Worm (Caenorhabditis elegans): ENCODE data around the gene nep-10.
"Not testable (repeated sequence)": the region's sequence is repeated elsewhere in the genome, so short reads cannot be mapped to it uniquely, and the experiment has no call there.

nep-10 gene

DNA sequence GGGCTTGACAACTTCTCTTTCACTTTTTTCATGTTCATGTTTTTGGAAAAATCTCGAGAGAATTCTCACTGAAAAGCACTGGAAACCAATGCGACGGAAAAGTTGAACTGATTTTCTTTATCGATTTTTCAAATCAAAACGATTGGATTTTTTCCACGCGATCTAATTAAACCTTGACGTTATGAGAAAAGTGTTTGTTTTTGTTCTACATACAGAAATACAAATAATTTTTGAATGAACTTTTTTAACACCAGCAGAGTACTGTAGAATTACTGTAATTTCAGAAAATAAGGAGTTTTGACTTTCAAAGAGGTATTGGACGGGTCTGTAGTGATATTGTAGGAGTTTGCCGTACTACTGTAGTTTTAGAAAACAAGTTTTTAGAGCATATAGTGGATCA is at the start of gene nep-10:
Gene nep-10 (minus strand): TSS at position 101 of the 400 bp plus-strand sequence.
- TF ChIP-seq unc-62 (GFP tag; optimal IDR thresholded peaks at IDR 0.05): no peak
- no peak for TF ChIP-seq daf-12 (tag; optimal IDR thresholded peaks at IDR 0.05)
- TF ChIP-seq jun-1 (tag; optimal IDR thresholded peaks at IDR 0.05): no peak
- no peak for TF ChIP-seq nhr-12 (tag; optimal IDR thresholded peaks at IDR 0.05)
- no peak for TF ChIP-seq unc-39 (tag; optimal IDR thresholded peaks at IDR 0.05)
- TF ChIP-seq tbx-2 (tag; optimal IDR thresholded peaks at IDR 0.05): no peak
- TF ChIP-seq sea-2 (GFP tag; optimal IDR thresholded peaks at IDR 0.05): no peak
- no peak for TF ChIP-seq egl-5 (tag; optimal IDR thresholded peaks at IDR 0.05)
- TF ChIP-seq nhr-77 (tag; optimal IDR thresholded peaks at IDR 0.05): no peak
- TF ChIP-seq nhr-67 (tag; optimal IDR thresholded peaks at IDR 0.05): no peak
- no peak for TF ChIP-seq zag-1 (tag; optimal IDR thresholded peaks at IDR 0.05)
- TF ChIP-seq ztf-4 (tag; optimal IDR thresholded peaks at IDR 0.05): no peak
- TF ChIP-seq mml-1 (tag; optimal IDR thresholded peaks at IDR 0.05): no peak
- TF ChIP-seq nhr-43 (tag; optimal IDR thresholded peaks at IDR 0.05; ENCODE audit: poor library complexity, severe bottlenecking): no peak
- no peak for TF ChIP-seq elt-1 (tag; optimal IDR thresholded peaks at IDR 0.05)
- no peak for TF ChIP-seq aly-2 (tag; optimal IDR thresholded peaks at IDR 0.05)
- TF ChIP-seq mdl-1 (tag; optimal IDR thresholded peaks at IDR 0.05): no peak
- no peak for TF ChIP-seq pha-4 (tag; optimal IDR thresholded peaks at IDR 0.05)
- TF ChIP-seq snpc-4 (tag; optimal IDR thresholded peaks at IDR 0.05): no peak

- TF ChIP-seq lin-39 (tag; optimal IDR thresholded peaks at IDR 0.05) (no peak), nhr-11 (tag; optimal IDR thresholded peaks at IDR 0.05) (no peak), tbx-2 (tag; optimal IDR thresholded peaks at IDR 0.05) (no peak), fkh-2 (tag; optimal IDR thresholded peaks at IDR 0.05) (no peak)
Measured at ce11 chrII:3452421-3452820, 49.7 kb upstream of the nep-10 start, which contains the start of gene C16C8.12. Gene C16C8.12 (plus strand): TSS chrII:3452721.

ce11 chrII:3449514-3449913 is 46.8 kb upstream of the nep-10 start, which contains the start of gene C16C8.14:
Gene C16C8.14 (plus strand): TSS chrII:3449814.
- not testable (repeated sequence) for TF ChIP-seq fos-1, lin-15B, aly-2 (tag; optimal IDR thresholded peaks at IDR 0.05)

DNA sequence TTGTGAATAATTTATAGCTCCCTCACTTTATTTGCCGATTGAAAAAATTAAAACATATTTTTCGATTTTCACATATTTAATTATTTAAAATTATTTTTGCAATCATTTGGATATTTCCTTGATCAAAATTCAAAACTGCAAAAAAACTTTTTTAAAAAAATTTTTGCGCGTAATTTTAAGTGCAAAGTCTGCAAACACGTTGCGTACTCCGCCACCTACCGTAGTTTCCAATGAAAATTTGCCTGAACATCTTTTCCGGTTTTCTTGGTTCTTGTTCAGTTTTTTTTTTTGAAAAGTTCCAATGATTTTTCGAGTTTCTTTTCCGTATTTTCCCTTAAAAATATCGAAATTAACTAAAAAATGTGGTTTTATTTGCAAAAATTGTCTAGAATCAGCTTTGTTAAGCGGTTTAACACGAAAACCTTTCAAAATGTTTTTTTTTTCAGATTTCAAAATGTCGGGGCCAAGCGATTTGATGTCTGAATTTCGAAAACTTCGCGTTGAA is 46.1 kb upstream of the nep-10 start, which contains the start of gene C16C8.25:
Gene C16C8.25 (plus strand): TSS at position 455 of the 505 bp plus-strand sequence.
- TF ChIP-seq jun-1 (tag; optimal IDR thresholded peaks at IDR 0.05) (no peak), mml-1 (tag; optimal IDR thresholded peaks at IDR 0.05) (no peak), daf-12 (tag; optimal IDR thresholded peaks at IDR 0.05) (no peak), ceh-28 (tag; optimal IDR thresholded peaks at IDR 0.05) (no peak), nhr-25 (tag; optimal IDR thresholded peaks at IDR 0.05) (no peak), eor-1 (tag; optimal IDR thresholded peaks at IDR 0.05) (no peak), fkh-10 (GFP tag; optimal IDR thresholded peaks at IDR 0.05) (no peak), sea-2 (GFP tag; optimal IDR thresholded peaks at IDR 0.05) (no peak), snpc-4 (tag; optimal IDR thresholded peaks at IDR 0.05) (no peak), nhr-67 (tag; optimal IDR thresholded peaks at IDR 0.05) (no peak), hmg-11 (tag; optimal IDR thresholded peaks at IDR 0.05) (no peak), nfya-1 (tag; optimal IDR thresholded peaks at IDR 0.05; ENCODE audit: insufficient read depth) (no peak), mdl-1 (tag; optimal IDR thresholded peaks at IDR 0.05) (no peak), nhr-11 (tag; optimal IDR thresholded peaks at IDR 0.05) (no peak), ceh-9 (tag; optimal IDR thresholded peaks at IDR 0.05) (no peak), tbx-2 (tag; optimal IDR thresholded peaks at IDR 0.05) (no peak), R02D3.7 (tag; optimal IDR thresholded peaks at IDR 0.05) (no peak)

- TF ChIP-seq snpc-4 (tag; optimal IDR thresholded peaks at IDR 0.05) (no peak), tbx-2 (tag; optimal IDR thresholded peaks at IDR 0.05) (no peak), daf-12 (tag; optimal IDR thresholded peaks at IDR 0.05) (no peak)
Measured at ce11 chrII:3447906-3448305, 45.2 kb upstream of the nep-10 start, which contains the start of gene C16C8.21. Gene C16C8.21 (plus strand): TSS chrII:3448206.

DNA sequence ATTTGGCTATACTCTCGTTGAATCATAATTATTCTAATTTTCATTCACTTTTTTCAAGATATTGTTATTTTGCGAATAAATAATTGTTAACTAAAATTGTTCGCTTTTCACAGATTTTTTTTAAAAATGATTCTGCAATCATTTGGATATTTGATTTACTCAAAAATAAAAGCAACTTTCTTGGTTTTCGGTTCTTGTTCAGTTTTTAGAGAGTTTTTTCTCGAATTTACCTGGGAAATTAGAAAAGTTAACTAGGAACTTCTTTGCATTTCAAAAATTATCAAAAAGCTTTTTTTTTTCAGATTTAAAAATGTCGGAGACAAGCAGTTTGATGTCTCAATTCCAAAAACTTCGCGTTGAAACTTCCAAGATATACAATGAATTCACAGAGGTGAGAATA is 43.9 kb upstream of the nep-10 start, which contains the start of the genes C16C8.20 and gldi-6:
Gene C16C8.20 (plus strand): TSS at position 301 of the 400 bp plus-strand sequence.
Gene gldi-6 (plus strand): TSS at position 301 of the 400 bp plus-strand sequence.
- TF ChIP-seq pha-4 (tag; optimal IDR thresholded peaks at IDR 0.05): no peak
- TF ChIP-seq nhr-25 (tag; optimal IDR thresholded peaks at IDR 0.05): no peak
- TF ChIP-seq ZK546.5 (tag; optimal IDR thresholded peaks at IDR 0.05): no peak
- TF ChIP-seq mml-1 (tag; optimal IDR thresholded peaks at IDR 0.05): no peak
- TF ChIP-seq nfya-1 (tag; optimal IDR thresholded peaks at IDR 0.05; ENCODE audit: insufficient read depth): no peak
- no peak for TF ChIP-seq nhr-23 (tag; optimal IDR thresholded peaks at IDR 0.05)
- no peak for TF ChIP-seq egl-5 (tag; optimal IDR thresholded peaks at IDR 0.05)
- TF ChIP-seq ceh-82 (tag; optimal IDR thresholded peaks at IDR 0.05): no peak
- no peak for TF ChIP-seq nhr-28 (tag; optimal IDR thresholded peaks at IDR 0.05)
- TF ChIP-seq nhr-43 (tag; optimal IDR thresholded peaks at IDR 0.05; ENCODE audit: poor library complexity, severe bottlenecking): no peak
- no peak for TF ChIP-seq hmg-11 (tag; optimal IDR thresholded peaks at IDR 0.05)
- no peak for TF ChIP-seq fkh-2 (tag; optimal IDR thresholded peaks at IDR 0.05)
- no peak for TF ChIP-seq R02D3.7 (tag; optimal IDR thresholded peaks at IDR 0.05)
